Fruit fly (Drosophila melanogaster) whole organism, embryonic: ENCODE measurements around the gene betaGlu.

Source experiments
- CG34422 ChIP-seq: fragments of 200-800 bp; sonication (Bioruptor generic); IDR thresholded peaks from 3 replicates; pipeline ENCODE4 v1.3.6; 2022; ENCODE audit warnings: missing biosample characterization, missing genetic modification characterization
- CG6689 ChIP-seq: fragments of 200-800 bp; sonication (Bioruptor generic); IDR thresholded peaks from 2 replicates; pipeline ENCODE4 v1.3.6; 2022; ENCODE audit warnings: missing biosample characterization, missing genetic modification characterization
- CG9727 ChIP-seq: fragments of 200-800 bp; sonication (Bioruptor generic); optimal IDR thresholded peaks from 3 replicates; lab custom pipeline; 2017; ENCODE audit warnings: missing biosample characterization, mild to moderate bottlenecking, missing genetic modification characterization
- Dbx ChIP-seq: fragments of 200-800 bp; sonication (Bioruptor generic); IDR thresholded peaks from 3 replicates; pipeline ENCODE4 v1.3.6; 2022; ENCODE audit warnings: missing biosample characterization, missing genetic modification characterization
- E2f1 ChIP-seq: fragments of 200-800 bp; sonication (Bioruptor generic); IDR thresholded peaks from 2 replicates; pipeline ENCODE4 v1.3.6; 2022; ENCODE audit warnings: missing biosample characterization, missing genetic modification characterization
- Optix ChIP-seq: fragments of 200-800 bp; sonication (Bioruptor generic); IDR thresholded peaks from 3 replicates; pipeline ENCODE4 v1.3.6; 2022; ENCODE audit warnings: missing biosample characterization, missing genetic modification characterization
- ara ChIP-seq: fragments of 200-800 bp; sonication (Bioruptor generic); IDR thresholded peaks from 2 replicates; pipeline ENCODE4 v1.3.6; 2022; ENCODE audit warnings: missing biosample characterization, missing genetic modification characterization
- dmrt99B ChIP-seq: fragments of 200-800 bp; sonication (Bioruptor generic); optimal IDR thresholded peaks from 2 replicates; lab custom pipeline; 2018; ENCODE audit warnings: missing biosample characterization, mild to moderate bottlenecking, missing genetic modification characterization, moderate library complexity

dm6 chr3R:31743279-31743678 is 28.4 kb downstream of the betaGlu start, which contains the start of gene Tbca:
- TF ChIP-seq ara (GFP tag; lab: Robert Waterston, UW) (no peak), dmrt99B (no peak), Optix (no peak), CG9727 (GFP tag; lab: Kevin White, UChicago) (no peak), E2f1 (GFP tag; lab: Robert Waterston, UW) (no peak), CG6689 (GFP tag; lab: Robert Waterston, UW) (no peak), Dbx (GFP tag; lab: Robert Waterston, UW) (no peak), CG34422 (GFP tag; lab: Robert Waterston, UW) (no peak)
